Fruit fly (Drosophila melanogaster): ENCODE results near the gene dmrt99B.

The dmrt99B gene

DNA sequence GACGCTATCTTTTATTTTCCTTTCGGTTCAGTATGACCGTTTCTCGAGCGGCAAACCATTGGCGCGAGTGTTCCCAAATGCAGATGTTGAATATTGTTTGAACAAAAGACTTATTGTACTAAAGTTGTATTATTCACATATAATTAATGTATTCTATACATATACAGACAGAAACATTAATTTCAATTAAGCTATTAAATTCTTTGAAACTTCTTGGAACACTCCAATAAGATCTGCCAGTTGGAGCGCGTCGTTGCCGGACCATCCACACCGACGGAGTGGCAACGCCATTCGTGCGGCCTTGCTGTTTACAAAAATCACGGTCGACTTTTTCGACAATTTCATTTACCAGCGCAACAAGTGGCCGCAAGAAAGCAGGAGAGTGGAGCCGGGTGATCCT is 52.7 kb downstream of the dmrt99B start, which contains the start of the genes Wdr24 and IntS11 (continued):
- TF ChIP-seq CG12391 (tag; optimal IDR thresholded peaks at IDR 0.05) (peak; percentile 84), CG8281 (tag; optimal IDR thresholded peaks at IDR 0.05) (no peak), CG30020 (tag; optimal IDR thresholded peaks at IDR 0.05) (peak; percentile 45), lmd (GFP tag; IDR thresholded peaks at IDR 0.05) (peak; percentile 94), CG4730 (GFP tag; IDR thresholded peaks at IDR 0.05) (peak; percentile 88), Opbp (GFP tag; IDR thresholded peaks at IDR 0.05; ENCODE audit: partially characterized antibody) (peak; percentile 35; the same call in 1 of the 3 replicates), ac (GFP tag; optimal IDR thresholded peaks at IDR 0.05) (no peak), hth (optimal IDR thresholded peaks at IDR 0.05) (no peak), CG34376 (GFP tag; optimal IDR thresholded peaks at IDR 0.05) (peak; percentile 60), Scr (GFP tag; IDR thresholded peaks at IDR 0.05; ENCODE audit: partially characterized antibody) (peak; percentile 51), z (GFP tag; IDR thresholded peaks at IDR 0.05) (no peak), nerfin-1 (tag; optimal IDR thresholded peaks at IDR 0.05) (peak; percentile 41), klu (GFP tag; IDR thresholded peaks at IDR 0.05) (peak; percentile 92), CG2202 (tag; optimal IDR thresholded peaks at IDR 0.05) (peak; percentile 11), Xrp1 (GFP tag; IDR thresholded peaks at IDR 0.05) (peak; percentile 79), CG4854 (GFP tag; optimal IDR thresholded peaks at IDR 0.05) (peak; percentile 58), ttk (GFP tag; IDR thresholded peaks at IDR 0.05) (peak; percentile 94), D (optimal IDR thresholded peaks at IDR 0.05) (no peak), D (GFP tag; optimal IDR thresholded peaks at IDR 0.05) (no peak), dpn (GFP tag; optimal IDR thresholded peaks at IDR 0.05) (peak; percentile 65 to 82), Fer2 (tag; optimal IDR thresholded peaks at IDR 0.05) (peak; percentile 80), CG16863 (GFP tag; optimal IDR thresholded peaks at IDR 0.05) (peak; percentile 50), gem (tag; optimal IDR thresholded peaks at IDR 0.05) (peak; percentile 89), Lhr (GFP tag; optimal IDR thresholded peaks at IDR 0.05) (no peak), CG16815 (GFP tag; optimal IDR thresholded peaks at IDR 0.05) (peak; percentile 88), Dip2 (GFP tag; IDR thresholded peaks at IDR 0.05) (0 out of 2 replicates have a peak, but pooled peaks have one; percentile 28), unc-4 (GFP tag; IDR thresholded peaks at IDR 0.05; ENCODE audit: partially characterized antibody) (peak; percentile 30; the same call in 1 of the 2 replicates), esg (GFP tag; conservative IDR thresholded peaks at IDR 0.05) (peak; percentile 91), onecut (GFP tag; IDR thresholded peaks at IDR 0.05) (peak; percentile 23), CG8359 (GFP tag; optimal IDR thresholded peaks at IDR 0.05; ENCODE audit: borderline replicate concordance) (no peak), bsh (GFP tag; optimal IDR thresholded peaks at IDR 0.05) (peak; percentile 70 to 72), rib (GFP tag; IDR thresholded peaks at IDR 0.05) (peak; percentile 91), Bgb (GFP tag; IDR thresholded peaks at IDR 0.05; ENCODE audit: partially characterized antibody) (peak; percentile 37; the same call in 1 of the 2 replicates), btn (GFP tag; optimal IDR thresholded peaks at IDR 0.05) (no peak), CG13775 (GFP tag; optimal IDR thresholded peaks at IDR 0.05) (peak; percentile 73), CG18764 (GFP tag; optimal IDR thresholded peaks at IDR 0.05) (peak; percentile 53), TFAM (GFP tag; optimal IDR thresholded peaks at IDR 0.05) (no peak), Hsf (GFP tag; optimal IDR thresholded peaks at IDR 0.05) (peak; percentile 87), CG13296 (GFP tag; optimal IDR thresholded peaks at IDR 0.05) (peak; percentile 68), Max (GFP tag; optimal IDR thresholded peaks at IDR 0.05) (peak; percentile 80), sens-2 (GFP tag; IDR thresholded peaks at IDR 0.05) (0 out of 2 replicates have a peak, but pooled peaks have one; percentile 27), Hmr (GFP tag; optimal IDR thresholded peaks at IDR 0.05) (peak; percentile 82), so (GFP tag; IDR thresholded peaks at IDR 0.05) (0 out of 3 replicates have a peak, but pooled peaks have one; percentile 62), trh (GFP tag; optimal IDR thresholded peaks at IDR 0.05) (peak; percentile 18), CG2889 (GFP tag; IDR thresholded peaks at IDR 0.05) (peak; percentile 84), Pdp1 (GFP tag; optimal IDR thresholded peaks at IDR 0.05) (peak; percentile 66 to 88), ap (GFP tag; IDR thresholded peaks at IDR 0.05) (peak; percentile 76), CG2199 (GFP tag; IDR thresholded peaks at IDR 0.05) (peak; percentile 70; the same call in 2 of the 3 replicates), CkIIα-i1 (GFP tag; IDR thresholded peaks at IDR 0.05) (no peak), HmgZ (tag; optimal IDR thresholded peaks at IDR 0.05) (peak; percentile 94), D19B (GFP tag; optimal IDR thresholded peaks at IDR 0.05) (no peak)

Data from whole organism, embryonic.